Fruit fly (Drosophila melanogaster): Measurements from ENCODE around the gene Nfs1.

DNA sequence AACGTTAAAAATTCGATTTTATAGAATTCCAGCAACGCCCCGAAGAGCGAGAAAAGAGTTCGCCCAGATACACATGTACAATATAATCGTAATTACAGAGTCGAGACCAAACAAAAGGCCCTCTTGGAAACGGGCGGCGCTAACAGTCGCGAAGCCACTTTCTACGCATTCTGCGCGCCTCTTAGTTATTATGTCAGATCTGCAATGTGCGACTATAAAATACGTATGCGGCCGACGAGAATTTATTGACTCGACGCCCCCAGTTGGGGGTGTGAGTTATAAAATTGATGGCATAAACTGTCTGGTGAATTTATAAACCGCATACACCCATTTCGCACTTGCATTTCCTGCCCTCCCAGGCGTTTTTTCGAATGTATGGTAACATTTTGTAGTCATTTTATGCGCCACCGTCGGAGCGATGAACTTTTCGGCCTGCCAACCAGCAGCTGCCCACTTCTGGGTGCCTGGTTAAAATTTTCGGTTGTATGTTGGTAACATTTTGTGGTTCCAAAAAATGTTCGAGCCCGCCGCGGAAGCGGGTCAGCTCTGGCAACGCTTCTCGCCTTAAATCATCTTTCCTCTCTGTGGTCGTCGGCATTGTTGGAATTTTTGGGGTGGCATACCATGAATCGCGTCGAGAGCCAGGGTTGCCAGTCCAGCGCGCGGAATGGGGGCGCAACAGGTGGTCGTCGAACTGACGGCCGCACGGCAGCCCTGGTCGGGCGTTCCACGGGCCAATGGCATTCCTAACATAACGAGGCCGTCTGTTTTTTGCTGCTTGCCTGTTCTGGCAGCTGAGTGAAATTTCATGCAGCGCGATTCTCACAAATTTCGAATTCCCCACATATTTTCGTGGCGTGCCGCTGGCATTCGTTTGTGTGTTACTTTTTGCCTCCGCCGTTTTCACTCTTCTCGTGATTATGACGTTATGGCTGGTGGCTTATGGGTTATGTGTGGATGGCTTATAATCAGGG lies 12.5 kb downstream of the Nfs1 start:
- no peak for TF ChIP-seq CG11695 (GFP tag; IDR thresholded peaks at IDR 0.05)
- TF ChIP-seq HLH4C (GFP tag; IDR thresholded peaks at IDR 0.05; ENCODE audit: partially characterized antibody), result no peak
- peak; percentile 69 for TF ChIP-seq Hand (GFP tag; optimal IDR thresholded peaks at IDR 0.05)
- TF ChIP-seq CkIIα-i1 (GFP tag; IDR thresholded peaks at IDR 0.05), result no peak
- TF ChIP-seq cas (GFP tag; IDR thresholded peaks at IDR 0.05), result no peak
- TF ChIP-seq Sin3A (optimal IDR thresholded peaks at IDR 0.05), result peak; percentile 1
- TF ChIP-seq CG15696 (tag; optimal IDR thresholded peaks at IDR 0.05), result peak; percentile 60
- TF ChIP-seq Gug (GFP tag; IDR thresholded peaks at IDR 0.05), result peak; percentile 91
- peak; percentile 47 for TF ChIP-seq CG1647 (GFP tag; optimal IDR thresholded peaks at IDR 0.05)
- TF ChIP-seq Rx (GFP tag; IDR thresholded peaks at IDR 0.05), result no peak

All from whole organism, embryonic.